Worm (Caenorhabditis elegans) whole organism, L1 larva: Measurements from ENCODE around the gene phb-2.

Experiments
- unc-30 ChIP-seq: sonication (generic microtip); optimal IDR thresholded peaks from 2 replicates; lab custom pipeline; 2017; ENCODE audit warnings: missing biosample characterization, missing genetic modification characterization
- ztf-11 ChIP-seq, 2 experiments: sonication (generic microtip); optimal IDR thresholded peaks; 2 replicates each; lab custom pipeline; 2016 to 2017; ENCODE audit warnings: missing genetic modification characterization in 2 of 2, missing biosample characterization in 1 of 2, missing compliant biosample characterization in 1 of 2

- TF ChIP-seq ztf-11 (tag; optimal IDR thresholded peaks at IDR 0.05; lab: Kevin White, UChicago), result no peak
- TF ChIP-seq unc-30 (tag; lab: Kevin White, UChicago), result no peak
These were observed 9.5 kb upstream of the phb-2 start, which contains the start of gene T24H7.8 for ce11 chrII:6241758-6242157.
